Worm (Caenorhabditis elegans) whole organism, L2 larva: Measurements from ENCODE around the gene nspe-4.
A peak's percentile ranks its signal among the peaks of the same experiment; 100 is the strongest.
"Not testable (repeated sequence)": the region's sequence is repeated elsewhere in the genome, so short reads cannot be mapped to it uniquely, and the experiment has no call there.

Experiments
- alr-1 ChIP-seq: fragments of 150-350 bp; optimal IDR thresholded peaks from 2 replicates; lab custom pipeline; 2014; ENCODE audit warnings: missing biosample characterization, missing genetic modification characterization
- aly-2 ChIP-seq: fragments of 150-350 bp; optimal IDR thresholded peaks from 2 replicates; lab custom pipeline; 2014; ENCODE audit warnings: missing biosample characterization, missing genetic modification characterization
- blmp-1 ChIP-seq: sonication (generic microtip); optimal IDR thresholded peaks from 2 replicates; lab custom pipeline; 2017; ENCODE audit warnings: missing genetic modification characterization, mild to moderate bottlenecking, missing compliant biosample characterization, antibody characterized with exemption, moderate library complexity; ENCODE audit not compliant: insufficient read depth
- ceh-82 ChIP-seq: fragments of 150-350 bp; optimal IDR thresholded peaks from 2 replicates; lab custom pipeline; 2014; ENCODE audit warnings: missing biosample characterization, missing genetic modification characterization
- crh-2 ChIP-seq: sonication (generic microtip); optimal IDR thresholded peaks from 2 replicates; lab custom pipeline; 2017; ENCODE audit warnings: missing biosample characterization, missing genetic modification characterization
- dmd-4 ChIP-seq: sonication (generic microtip); optimal IDR thresholded peaks from 2 replicates; lab custom pipeline; 2017; ENCODE audit warnings: missing biosample characterization, missing genetic modification characterization
- egl-27 ChIP-seq: sonication (generic microtip); optimal IDR thresholded peaks from 3 replicates; lab custom pipeline; 2017; ENCODE audit warnings: missing biosample characterization, missing genetic modification reagents, missing genetic modification characterization
- elt-3 ChIP-seq: sonication (generic microtip); optimal IDR thresholded peaks from 2 replicates; lab custom pipeline; 2017; ENCODE audit warnings: missing biosample characterization, missing genetic modification characterization
- fos-1 ChIP-seq: fragments of 150-350 bp; optimal IDR thresholded peaks from 2 replicates; lab custom pipeline; 2014; ENCODE audit warnings: missing biosample characterization, missing genetic modification characterization
- gmeb-1 ChIP-seq: fragments of 150-350 bp; optimal IDR thresholded peaks from 2 replicates; lab custom pipeline; 2014; ENCODE audit warnings: missing biosample characterization, missing genetic modification characterization
- lin-11 ChIP-seq: fragments of 150-350 bp; sonication (generic microtip); optimal IDR thresholded peaks from 2 replicates; lab custom pipeline; 2014; ENCODE audit warnings: missing biosample characterization, missing genetic modification characterization, inconsistent platforms, mixed read lengths
- lin-13 ChIP-seq: fragments of 150-350 bp; optimal IDR thresholded peaks from 2 replicates; lab custom pipeline; 2014; ENCODE audit warnings: missing biosample characterization, missing genetic modification reagents, missing genetic modification characterization
- mdl-1 ChIP-seq, 2 experiments: fragments of 150-350 bp in 1 of 2; sonication (generic microtip) in 1 of 2; optimal IDR thresholded peaks; 2 replicates each; lab custom pipeline; 2017; ENCODE audit warnings: missing biosample characterization in 2 of 2, missing genetic modification characterization in 2 of 2
- nhr-12 ChIP-seq: fragments of 150-350 bp; optimal IDR thresholded peaks from 2 replicates; lab custom pipeline; 2014; ENCODE audit warnings: missing biosample characterization, missing genetic modification characterization
- nhr-129 ChIP-seq: fragments of 150-350 bp; optimal IDR thresholded peaks from 2 replicates; lab custom pipeline; 2014; ENCODE audit warnings: missing biosample characterization, missing genetic modification characterization
- nhr-21 ChIP-seq: fragments of 150-350 bp; optimal IDR thresholded peaks from 2 replicates; lab custom pipeline; 2014; ENCODE audit warnings: missing biosample characterization, missing genetic modification characterization
- nhr-237 ChIP-seq: fragments of 150-350 bp; optimal IDR thresholded peaks from 2 replicates; lab custom pipeline; 2014; ENCODE audit warnings: missing biosample characterization, missing genetic modification characterization
- nhr-25 ChIP-seq: fragments of 150-350 bp; sonication (generic microtip); optimal IDR thresholded peaks from 3 replicates; lab custom pipeline; 2014; ENCODE audit warnings: missing biosample characterization, missing genetic modification characterization
- nhr-6 ChIP-seq: fragments of 150-350 bp; optimal IDR thresholded peaks from 2 replicates; lab custom pipeline; 2014; ENCODE audit warnings: missing biosample characterization, missing genetic modification characterization
- nhr-77 ChIP-seq: fragments of 150-350 bp; optimal IDR thresholded peaks from 2 replicates; lab custom pipeline; 2014; ENCODE audit warnings: missing biosample characterization, missing genetic modification characterization
- peb-1 ChIP-seq: fragments of 150-350 bp; optimal IDR thresholded peaks from 2 replicates; lab custom pipeline; 2014; ENCODE audit warnings: missing biosample characterization, missing genetic modification characterization
- sem-4 ChIP-seq: fragments of 150-350 bp; optimal IDR thresholded peaks from 2 replicates; lab custom pipeline; 2014; ENCODE audit warnings: missing biosample characterization, missing genetic modification reagents, missing genetic modification characterization
- skn-1 ChIP-seq: sonication (generic microtip); optimal IDR thresholded peaks from 2 replicates; lab custom pipeline; 2017; ENCODE audit warnings: missing biosample characterization, missing genetic modification characterization
- sma-3 ChIP-seq: sonication (generic microtip); optimal IDR thresholded peaks from 2 replicates; lab custom pipeline; 2016; ENCODE audit warnings: missing genetic modification reagents, missing genetic modification characterization, missing compliant biosample characterization
- sma-9 ChIP-seq, 2 experiments: fragments of 150-350 bp in 1 of 2; sonication (generic microtip) in 1 of 2; optimal IDR thresholded peaks; 2 replicates each; lab custom pipeline; 2014 to 2016; ENCODE audit warnings: missing genetic modification characterization in 2 of 2, mild to moderate bottlenecking in 1 of 2, missing biosample characterization in 1 of 2, missing compliant biosample characterization in 1 of 2, missing genetic modification reagents in 1 of 2, moderate library complexity in 1 of 2
- snpc-4 ChIP-seq: fragments of 150-350 bp; optimal IDR thresholded peaks from 2 replicates; lab custom pipeline; 2014; ENCODE audit warnings: missing biosample characterization, missing genetic modification characterization
- unc-39 ChIP-seq: fragments of 150-350 bp; optimal IDR thresholded peaks from 2 replicates; lab custom pipeline; 2014; ENCODE audit warnings: missing biosample characterization, missing genetic modification characterization
- zag-1 ChIP-seq: fragments of 150-350 bp; optimal IDR thresholded peaks from 2 replicates; lab custom pipeline; 2014; ENCODE audit warnings: missing biosample characterization, missing genetic modification characterization
- ztf-1 ChIP-seq: fragments of 200-800 bp; sonication (Bioruptor generic); conservative IDR thresholded peaks from 2 replicates; pipeline ENCODE4 v1.3.6; 2022; ENCODE audit warnings: missing genetic modification characterization, missing compliant biosample characterization
- ztf-4 ChIP-seq: fragments of 150-350 bp; optimal IDR thresholded peaks from 2 replicates; lab custom pipeline; 2014; ENCODE audit warnings: missing biosample characterization, missing genetic modification characterization

The nspe-4 gene

ce11 chrII:12624433-12624832, 12.1 kb downstream of the nspe-4 start, which contains the start of gene Y38E10A.14:
Gene Y38E10A.14 (minus strand): TSS chrII:12624533.
- not testable (repeated sequence) for TF ChIP-seq peb-1, skn-1, ceh-82 (tag; lab: Kevin White, UChicago)
- TF ChIP-seq, all 48 proteins: peak for 0; not testable (repeated sequence) for 48

- TF ChIP-seq unc-39 = no peak
- TF ChIP-seq ztf-1 (GFP tag; lab: Robert Waterston, UW) = no peak
- peak; percentile 31 for TF ChIP-seq fos-1 (tag; lab: Kevin White, UChicago)
- peak; percentile 51 for TF ChIP-seq gmeb-1
- TF ChIP-seq nhr-21 (tag; lab: Kevin White, UChicago) = peak; percentile 95
- TF ChIP-seq nhr-25 = peak; percentile 91
- TF ChIP-seq nhr-129 = peak; percentile 64
- TF ChIP-seq sma-9 (GFP tag; optimal IDR thresholded peaks at IDR 0.05; lab: Kevin White, UChicago) = peak; percentile 98
- TF ChIP-seq sma-9 (tag; optimal IDR thresholded peaks at IDR 0.05; lab: Kevin White, UChicago) = no peak
- TF ChIP-seq sma-3 (GFP tag; lab: Kevin White, UChicago) = peak; percentile 93
- peak; percentile 27 for TF ChIP-seq crh-2 (tag; lab: Kevin White, UChicago)
- no peak for TF ChIP-seq lin-11 (tag; lab: Kevin White, UChicago)
- TF ChIP-seq mdl-1 (tag; optimal IDR thresholded peaks at IDR 0.05; lab: Kevin White, UChicago) = peak; percentile 52 to 79
- TF ChIP-seq blmp-1 = peak; percentile 57
- TF ChIP-seq aly-2 (tag; lab: Kevin White, UChicago) = no peak
- TF ChIP-seq egl-27 (tag; lab: Kevin White, UChicago) = peak; percentile 68
- no peak for TF ChIP-seq ceh-82 (tag; lab: Kevin White, UChicago)
Measured at ce11 chrII:12625673-12626072, 13.4 kb downstream of the nspe-4 start.

- TF ChIP-seq sma-9 (GFP tag; optimal IDR thresholded peaks at IDR 0.05; lab: Kevin White, UChicago) (no peak), sma-9 (tag; optimal IDR thresholded peaks at IDR 0.05; lab: Kevin White, UChicago) (no peak), nhr-25 (no peak), sma-3 (GFP tag; lab: Kevin White, UChicago) (no peak), elt-3 (tag; lab: Kevin White, UChicago) (no peak), sem-4 (tag; lab: Kevin White, UChicago) (no peak), ztf-1 (GFP tag; lab: Robert Waterston, UW) (no peak), fos-1 (tag; lab: Kevin White, UChicago) (no peak), gmeb-1 (no peak), ztf-4 (tag; lab: Kevin White, UChicago) (no peak), snpc-4 (tag; lab: Kevin White, UChicago) (no peak), dmd-4 (no peak), aly-2 (tag; lab: Kevin White, UChicago) (no peak), alr-1 (tag; lab: Kevin White, UChicago) (no peak), nhr-21 (tag; lab: Kevin White, UChicago) (no peak), egl-27 (tag; lab: Kevin White, UChicago) (no peak)
- TF ChIP-seq, all 48 proteins: peak for 0
Measured at ce11 chrII:12626120-12626624, 13.9 kb downstream of the nspe-4 start.

- TF ChIP-seq nhr-6 (tag; lab: Kevin White, UChicago) = no peak
- TF ChIP-seq sma-9 (GFP tag; optimal IDR thresholded peaks at IDR 0.05; lab: Kevin White, UChicago) = no peak
- no peak for TF ChIP-seq sma-9 (tag; optimal IDR thresholded peaks at IDR 0.05; lab: Kevin White, UChicago)
- TF ChIP-seq elt-3 (tag; lab: Kevin White, UChicago) = no peak
- TF ChIP-seq lin-13 (GFP tag; lab: Kevin White, UChicago) = no peak
- no peak for TF ChIP-seq sem-4 (tag; lab: Kevin White, UChicago)
- TF ChIP-seq blmp-1 = no peak
- no peak for TF ChIP-seq nhr-25
- no peak for TF ChIP-seq nhr-77 (tag; lab: Kevin White, UChicago)
- TF ChIP-seq zag-1 (tag; lab: Kevin White, UChicago) = no peak
- no peak for TF ChIP-seq nhr-12 (tag; lab: Kevin White, UChicago)
- TF ChIP-seq aly-2 (tag; lab: Kevin White, UChicago) = no peak
- no peak for TF ChIP-seq nhr-237 (tag; lab: Kevin White, UChicago)
Measured at ce11 chrII:12626887-12627286, 14.6 kb downstream of the nspe-4 start, which contains the start of gene nspe-7. Gene nspe-7 (plus strand): TSS chrII:12627187.

- no peak for TF ChIP-seq peb-1 (tag; lab: Kevin White, UChicago)
- TF ChIP-seq aly-2 (tag; lab: Kevin White, UChicago) = no peak
- no peak for TF ChIP-seq fos-1 (tag; lab: Kevin White, UChicago)
- TF ChIP-seq nhr-21 (tag; lab: Kevin White, UChicago) = no peak
- peak; percentile 71 for TF ChIP-seq nhr-25
- peak; percentile 37 for TF ChIP-seq sma-9 (GFP tag; optimal IDR thresholded peaks at IDR 0.05; lab: Kevin White, UChicago)
- TF ChIP-seq sma-9 (tag; optimal IDR thresholded peaks at IDR 0.05; lab: Kevin White, UChicago) = no peak
Measured at ce11 chrII:12628566-12628965, 16.2 kb downstream of the nspe-4 start, which contains the start of gene nspe-5. Gene nspe-5 (plus strand): TSS chrII:12628866.
